Fruit fly (Drosophila melanogaster): ENCODE measurements around the gene CG4842.

The CG4842 gene

dm6 chr3L:16412394-16412950, 44.3 kb downstream of the CG4842 start, which contains the start of gene Serinc (continued):
- TF ChIP-seq stwl (tag; optimal IDR thresholded peaks at IDR 0.05): peak; percentile 48
- TF ChIP-seq zfh1 (GFP tag; IDR thresholded peaks at IDR 0.05): 0 out of 3 replicates have a peak, but pooled peaks have one; percentile 52
- TF ChIP-seq chif (GFP tag; optimal IDR thresholded peaks at IDR 0.05): peak; percentile 12 to 41
- no peak for TF ChIP-seq nau (GFP tag; optimal IDR thresholded peaks at IDR 0.05)
- peak; percentile 49 for TF ChIP-seq Bdp1 (GFP tag; optimal IDR thresholded peaks at IDR 0.05)
- no peak for TF ChIP-seq CG17612 (GFP tag; IDR thresholded peaks at IDR 0.05)
- peak; percentile 66 for TF ChIP-seq CG8290 (GFP tag; optimal IDR thresholded peaks at IDR 0.05)
- no peak for TF ChIP-seq CG8290 (tag; optimal IDR thresholded peaks at IDR 0.05)
- TF ChIP-seq dati (GFP tag; IDR thresholded peaks at IDR 0.05): no peak
- no peak for TF ChIP-seq CG1602 (GFP tag; optimal IDR thresholded peaks at IDR 0.05)
- TF ChIP-seq CG4854 (GFP tag; optimal IDR thresholded peaks at IDR 0.05): peak; percentile 38
- peak; percentile 22 for TF ChIP-seq psq (GFP tag; optimal IDR thresholded peaks at IDR 0.05)
- TF ChIP-seq CG32532 (GFP tag; IDR thresholded peaks at IDR 0.05): peak; percentile 62; the same call in 1 of the 2 replicates
- no peak for TF ChIP-seq NK7.1 (GFP tag; optimal IDR thresholded peaks at IDR 0.05)
- no peak; the same call in 1 of the 2 replicates for TF ChIP-seq Xrp1 (GFP tag; IDR thresholded peaks at IDR 0.05)
- peak; percentile 51 for TF ChIP-seq CG7987 (GFP tag; optimal IDR thresholded peaks at IDR 0.05)
- TF ChIP-seq Med (GFP tag): peak; percentile 93
- TF ChIP-seq tio (GFP tag; optimal IDR thresholded peaks at IDR 0.05): no peak
- peak; percentile 10 for TF ChIP-seq luna (GFP tag; optimal IDR thresholded peaks at IDR 0.05)
- peak; percentile 22 for TF ChIP-seq Sin3A (optimal IDR thresholded peaks at IDR 0.05)
- TF ChIP-seq inv (GFP tag; IDR thresholded peaks at IDR 0.05; ENCODE audit: partially characterized antibody): peak; percentile 97
- TF ChIP-seq CG15011 (GFP tag; optimal IDR thresholded peaks at IDR 0.05): no peak
- TF ChIP-seq CG12942 (GFP tag; optimal IDR thresholded peaks at IDR 0.05): peak; percentile 28
- TF ChIP-seq CG13296 (GFP tag; optimal IDR thresholded peaks at IDR 0.05): peak; percentile 35
- peak; percentile 71 for TF ChIP-seq pzg (GFP tag; optimal IDR thresholded peaks at IDR 0.05)
- TF ChIP-seq NC2α (GFP tag; optimal IDR thresholded peaks at IDR 0.05): no peak
- TF ChIP-seq CG32767 (GFP tag; IDR thresholded peaks at IDR 0.05): no peak
- TF ChIP-seq CG5245 (GFP tag; optimal IDR thresholded peaks at IDR 0.05): peak; percentile 58
- no peak for TF ChIP-seq CG4360 (GFP tag; IDR thresholded peaks at IDR 0.05)
- TF ChIP-seq CG10543 (GFP tag; optimal IDR thresholded peaks at IDR 0.05): peak; percentile 74
- TF ChIP-seq Trl (optimal IDR thresholded peaks at IDR 0.05): no peak
- TF ChIP-seq Trl (GFP tag; optimal IDR thresholded peaks at IDR 0.05): peak; percentile 55
- no peak for TF ChIP-seq jing (GFP tag; optimal IDR thresholded peaks at IDR 0.05)
- TF ChIP-seq Pdp1 (GFP tag; optimal IDR thresholded peaks at IDR 0.05): peak; percentile 41 to 47
- TF ChIP-seq her (GFP tag; optimal IDR thresholded peaks at IDR 0.05): no peak
- peak; percentile 35 for TF ChIP-seq CG7928 (GFP tag; optimal IDR thresholded peaks at IDR 0.05)
- TF ChIP-seq eyg (GFP tag; optimal IDR thresholded peaks at IDR 0.05): no peak
- TF ChIP-seq maf-S (GFP tag; optimal IDR thresholded peaks at IDR 0.05): peak; percentile 50
- TF ChIP-seq CG11247 (GFP tag; IDR thresholded peaks at IDR 0.05): 0 out of 2 replicates have a peak, but pooled peaks have one; percentile 5
- TF ChIP-seq gfzf (GFP tag; optimal IDR thresholded peaks at IDR 0.05): no peak
- no peak for TF ChIP-seq CG10462 (GFP tag; optimal IDR thresholded peaks at IDR 0.05)
- peak; percentile 6 for TF ChIP-seq crc (GFP tag; optimal IDR thresholded peaks at IDR 0.05)
- TF ChIP-seq lov (optimal IDR thresholded peaks at IDR 0.05): no peak
- no peak for TF ChIP-seq lov (GFP tag; IDR thresholded peaks at IDR 0.05)
- no peak for TF ChIP-seq Kr (GFP tag; optimal IDR thresholded peaks at IDR 0.05)
- peak in 1 of 3 experiments; percentile 44 for TF ChIP-seq lola (GFP tag; optimal IDR thresholded peaks at IDR 0.05)
- TF ChIP-seq jigr1 (GFP tag; IDR thresholded peaks at IDR 0.05): no peak; the same call in 2 of the 3 replicates
- TF ChIP-seq CG1603 (tag; optimal IDR thresholded peaks at IDR 0.05): peak; percentile 44
- peak; percentile 71 for TF ChIP-seq CG30020 (tag; optimal IDR thresholded peaks at IDR 0.05)
- TF ChIP-seq CG2116 (GFP tag; optimal IDR thresholded peaks at IDR 0.05): peak; percentile 84
- no peak for TF ChIP-seq Oaz (GFP tag; IDR thresholded peaks at IDR 0.05)
- TF ChIP-seq CG31224 (GFP tag; IDR thresholded peaks at IDR 0.05): 0 out of 2 replicates have a peak, but pooled peaks have one; percentile 16

All from whole organism, embryonic.